Worm (Caenorhabditis elegans): ENCODE data around the gene taf-3.

ce11 chrX:16317629-16318028, 14.6 kb upstream of the taf-3 start, which contains the start of gene T01B4.3:
- TF ChIP-seq sox-4 (tag; optimal IDR thresholded peaks at IDR 0.05) (no peak), dve-1 (tag; optimal IDR thresholded peaks at IDR 0.05) (no peak), mec-3 (tag; optimal IDR thresholded peaks at IDR 0.05; ENCODE audit: borderline replicate concordance) (no peak), unc-42 (tag; optimal IDR thresholded peaks at IDR 0.05) (no peak), zip-5 (tag; optimal IDR thresholded peaks at IDR 0.05) (no peak), ama-1 (optimal IDR thresholded peaks at IDR 0.05) (no peak)

Data from whole organism, late embryonic.